Fruit fly (Drosophila melanogaster): ENCODE data around the gene Gr93c.

DNA sequence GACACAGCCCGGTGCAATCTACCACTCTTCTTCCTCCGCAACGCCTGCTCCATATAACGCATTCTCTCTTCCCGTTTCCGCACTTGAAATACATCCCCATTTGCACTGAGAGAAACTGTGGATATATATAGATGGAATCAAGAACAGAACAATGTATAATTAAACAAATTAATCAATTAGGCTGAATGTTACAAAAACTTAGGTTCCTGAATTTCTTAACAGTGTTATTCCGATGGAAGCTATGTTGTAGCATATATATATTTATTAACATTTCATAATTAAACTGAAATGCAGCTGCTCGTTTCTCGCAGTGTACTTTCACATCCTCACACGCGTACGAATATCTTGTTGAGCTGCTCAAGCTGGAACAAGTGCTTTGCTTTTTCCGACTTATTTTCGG lies 14.4 kb upstream of the Gr93c start:
- TF ChIP-seq Hr96 (GFP tag; optimal IDR thresholded peaks at IDR 0.05) (no peak), CG1620 (GFP tag; optimal IDR thresholded peaks at IDR 0.05) (no peak), tj (GFP tag; optimal IDR thresholded peaks at IDR 0.05) (no peak), toe (GFP tag; optimal IDR thresholded peaks at IDR 0.05) (no peak), CG7101 (tag; optimal IDR thresholded peaks at IDR 0.05) (no peak), kay (GFP tag; ENCODE audit: borderline replicate concordance) (peak; percentile 33), cic (GFP tag; optimal IDR thresholded peaks at IDR 0.05) (no peak), CG11617 (GFP tag; optimal IDR thresholded peaks at IDR 0.05) (no peak), CG7045 (GFP tag; optimal IDR thresholded peaks at IDR 0.05) (no peak)

Measured in whole organism, adult.